Fruit fly (Drosophila melanogaster): Measurements from ENCODE around the gene Rnf146.

Gene Rnf146

DNA sequence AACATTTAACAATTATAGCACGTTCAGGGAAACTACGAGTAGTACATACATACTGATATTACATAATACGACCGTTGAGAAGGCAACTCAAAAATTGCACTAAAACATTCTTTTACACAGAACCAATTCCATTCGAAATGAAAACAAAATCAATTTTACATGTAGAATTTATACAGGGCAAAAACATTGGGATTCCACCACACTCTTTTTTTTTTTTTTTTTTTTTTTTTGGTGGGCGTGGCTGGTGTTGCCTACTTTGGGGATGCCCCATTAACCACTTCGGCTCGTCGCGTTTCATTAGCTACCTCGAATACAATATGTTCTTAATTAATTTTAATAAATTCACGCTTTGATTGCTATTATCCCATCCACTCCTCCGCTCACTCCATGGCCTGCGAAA, 8.0 kb upstream of the Rnf146 start (continued):
- TF ChIP-seq vri (GFP tag; optimal IDR thresholded peaks at IDR 0.05) (peak; percentile 72), CG10669 (GFP tag; optimal IDR thresholded peaks at IDR 0.05) (peak; percentile 60), Hr4 (GFP tag; optimal IDR thresholded peaks at IDR 0.05) (no peak), ss (GFP tag; optimal IDR thresholded peaks at IDR 0.05) (peak; percentile 34 to 63), CG4318 (GFP tag; optimal IDR thresholded peaks at IDR 0.05) (no peak), Eip78C (GFP tag) (peak; percentile 75), dsx (GFP tag; optimal IDR thresholded peaks at IDR 0.05; ENCODE audit: poor library complexity, severe bottlenecking) (no peak), acj6 (GFP tag; optimal IDR thresholded peaks at IDR 0.05) (peak; percentile 33), CG11294 (GFP tag; IDR thresholded peaks at IDR 0.05) (no peak; the same call in 1 of the 2 replicates), Blimp-1 (GFP tag; optimal IDR thresholded peaks at IDR 0.05) (peak; percentile 21), CG1621 (tag; optimal IDR thresholded peaks at IDR 0.05) (peak; percentile 62), CG11762 (GFP tag; optimal IDR thresholded peaks at IDR 0.05; ENCODE audit: insufficient read depth) (peak; percentile 32), Sox14 (GFP tag; optimal IDR thresholded peaks at IDR 0.05) (no peak), achi (GFP tag; optimal IDR thresholded peaks at IDR 0.05) (no peak), Ets21C (GFP tag; optimal IDR thresholded peaks at IDR 0.05) (no peak), Hr38 (GFP tag; optimal IDR thresholded peaks at IDR 0.05) (no peak)

DNA sequence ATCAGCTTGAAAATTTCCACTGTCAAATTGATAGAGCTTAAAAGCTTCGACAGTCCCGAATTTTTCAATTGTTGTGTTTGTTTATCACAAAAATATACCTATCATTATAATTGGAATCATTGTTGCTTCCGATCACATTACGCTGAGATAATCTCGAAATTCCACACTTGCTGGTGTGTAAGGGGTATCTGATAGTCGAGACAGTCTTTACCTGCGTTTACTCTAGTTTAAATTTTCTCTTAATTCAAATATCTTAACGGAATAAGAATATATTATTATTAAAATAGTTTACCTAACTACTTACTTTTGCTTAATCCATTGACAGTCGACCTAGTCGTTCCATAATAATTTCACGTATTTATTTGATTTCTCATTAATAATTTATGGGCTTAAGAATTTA, 7.5 kb upstream of the Rnf146 start:
- TF ChIP-seq fd59A (GFP tag; optimal IDR thresholded peaks at IDR 0.05) (no peak), Eip78C (GFP tag) (peak; percentile 30)

DNA sequence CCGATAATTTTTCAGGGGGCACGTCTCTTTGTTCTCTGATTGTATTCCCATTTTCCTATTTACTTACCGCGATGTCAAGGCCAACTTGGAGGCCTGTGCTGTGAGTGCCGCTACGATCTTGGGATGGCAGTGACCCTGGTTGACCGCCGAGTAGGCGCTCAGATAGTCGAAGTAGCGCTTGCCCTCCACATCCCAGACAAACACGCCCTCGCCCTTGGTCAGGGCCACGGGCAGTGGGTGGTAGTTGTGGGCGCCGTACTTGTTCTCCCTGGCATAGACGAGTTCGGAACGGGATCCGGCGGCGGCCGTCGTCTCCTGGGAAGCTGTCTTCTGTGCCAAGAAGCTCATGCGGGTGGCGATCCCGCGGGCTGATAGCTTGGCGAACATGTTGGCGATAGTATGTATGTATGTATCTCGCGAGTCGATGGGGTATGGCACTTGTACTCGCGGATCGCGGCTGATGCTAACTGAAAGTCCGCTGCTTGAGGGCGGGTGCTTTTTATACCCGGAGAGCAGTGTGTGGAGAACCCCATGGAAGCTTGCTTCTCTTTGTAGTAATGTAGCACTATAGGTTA, 6.8 kb upstream of the Rnf146 start, which contains the start of gene Oat:
Gene Oat (minus strand): TSS at position 478 of the 575 bp plus-strand sequence.
- TF ChIP-seq CG4318 (GFP tag; optimal IDR thresholded peaks at IDR 0.05), result no peak
- TF ChIP-seq CG10669 (GFP tag; optimal IDR thresholded peaks at IDR 0.05), result no peak
- TF ChIP-seq cyc (GFP tag; optimal IDR thresholded peaks at IDR 0.05), result no peak
- TF ChIP-seq dac (GFP tag; optimal IDR thresholded peaks at IDR 0.05), result no peak
- TF ChIP-seq CG8632 (GFP tag; optimal IDR thresholded peaks at IDR 0.05), result no peak
- TF ChIP-seq CG6163 (GFP tag; IDR thresholded peaks at IDR 0.05), result no peak
- no peak for TF ChIP-seq Hr4 (GFP tag; optimal IDR thresholded peaks at IDR 0.05)
- no peak for TF ChIP-seq CG1621 (tag; optimal IDR thresholded peaks at IDR 0.05)
- TF ChIP-seq CG11902 (GFP tag; optimal IDR thresholded peaks at IDR 0.05), result no peak
- peak; percentile 91 for TF ChIP-seq svp (GFP tag)
- no peak for TF ChIP-seq pdm3 (GFP tag; optimal IDR thresholded peaks at IDR 0.05)
- TF ChIP-seq Eip93F (GFP tag; optimal IDR thresholded peaks at IDR 0.05), result peak; percentile 17
- no peak for TF ChIP-seq acj6 (GFP tag; optimal IDR thresholded peaks at IDR 0.05)
- no peak for TF ChIP-seq CG15336 (GFP tag; IDR thresholded peaks at IDR 0.05)
- no peak for TF ChIP-seq lz (GFP tag; optimal IDR thresholded peaks at IDR 0.05)

DNA sequence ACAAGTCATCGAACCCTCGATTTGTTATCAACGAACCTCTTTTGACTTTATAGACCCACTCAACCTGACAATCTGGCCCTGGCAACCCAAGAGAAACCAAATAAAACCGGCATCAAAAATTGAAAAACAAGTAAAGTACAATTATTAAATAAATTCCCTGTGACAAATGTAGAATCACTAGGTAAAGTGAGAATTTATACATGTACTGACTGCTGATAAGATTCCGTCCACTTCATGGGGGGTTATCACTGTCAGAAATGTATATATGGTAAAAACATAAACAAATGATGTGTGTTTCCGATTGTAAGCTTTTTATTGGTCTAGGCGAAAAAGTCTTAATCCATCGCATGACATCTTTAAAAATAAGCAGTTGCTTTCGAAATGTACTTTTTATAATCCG, 6.0 kb upstream of the Rnf146 start:
- TF ChIP-seq dac (GFP tag; optimal IDR thresholded peaks at IDR 0.05), result no peak
- TF ChIP-seq CG11294 (GFP tag; IDR thresholded peaks at IDR 0.05), result no peak
- no peak for TF ChIP-seq Eip78C (GFP tag)
- no peak for TF ChIP-seq CG11762 (GFP tag; optimal IDR thresholded peaks at IDR 0.05; ENCODE audit: insufficient read depth)
- peak; percentile 20 for TF ChIP-seq Eip93F (GFP tag; optimal IDR thresholded peaks at IDR 0.05)
- TF ChIP-seq topi (GFP tag; optimal IDR thresholded peaks at IDR 0.05), result no peak
- no peak for TF ChIP-seq achi (GFP tag; optimal IDR thresholded peaks at IDR 0.05)
- no peak for TF ChIP-seq Gug (GFP tag; IDR thresholded peaks at IDR 0.05)
- TF ChIP-seq vri (GFP tag; optimal IDR thresholded peaks at IDR 0.05), result peak; percentile 73
- TF ChIP-seq CG4318 (GFP tag; optimal IDR thresholded peaks at IDR 0.05), result no peak
- peak; percentile 92 for TF ChIP-seq svp (GFP tag)

DNA sequence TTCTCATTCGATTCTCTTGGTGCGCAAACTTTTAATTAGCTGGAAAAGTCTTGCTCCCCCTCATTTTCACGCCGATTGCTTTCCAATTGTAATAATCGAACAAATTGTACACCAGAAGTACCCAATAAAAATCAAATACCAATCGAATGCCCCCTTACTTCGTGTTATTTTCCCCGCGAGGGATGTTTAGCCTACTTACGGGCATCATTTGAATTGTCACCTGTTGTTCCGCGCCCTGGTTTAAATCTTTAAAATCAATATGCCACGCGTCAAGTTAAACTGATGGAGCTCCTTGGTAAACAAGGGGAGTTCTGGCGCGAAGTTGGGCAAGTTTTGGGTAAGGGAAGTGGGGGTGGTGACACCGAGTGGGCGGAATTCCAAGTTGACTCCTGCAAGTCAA, 3.7 kb upstream of the Rnf146 start:
- TF ChIP-seq Blimp-1 (GFP tag; optimal IDR thresholded peaks at IDR 0.05) (no peak), CG3919 (GFP tag; optimal IDR thresholded peaks at IDR 0.05) (no peak), Lpt (GFP tag; optimal IDR thresholded peaks at IDR 0.05) (no peak), Sox102F (GFP tag; optimal IDR thresholded peaks at IDR 0.05) (no peak), CG1621 (tag; optimal IDR thresholded peaks at IDR 0.05) (no peak), esn (GFP tag; optimal IDR thresholded peaks at IDR 0.05) (no peak), fkh (GFP tag; optimal IDR thresholded peaks at IDR 0.05) (no peak), eg (GFP tag; IDR thresholded peaks at IDR 0.05) (no peak), fd59A (GFP tag; optimal IDR thresholded peaks at IDR 0.05) (no peak)
